Fruit fly (Drosophila melanogaster) whole organism, prepupa: ENCODE measurements around the gene CG10366.

Source experiments
- Blimp-1 ChIP-seq: fragments of 200-800 bp; sonication (Bioruptor generic); optimal IDR thresholded peaks from 3 replicates; lab custom pipeline; 2017; ENCODE audit warnings: missing biosample characterization, missing genetic modification characterization, mild to moderate bottlenecking, moderate library complexity, missing genetic modification reagents
- CG10631 ChIP-seq: fragments of 200-800 bp; sonication (Bioruptor generic); optimal IDR thresholded peaks from 2 replicates; lab custom pipeline; 2016; ENCODE audit warnings: missing biosample characterization, missing genetic modification characterization
- CG11294 ChIP-seq: fragments of 200-800 bp; sonication (Bioruptor generic); IDR thresholded peaks from 2 replicates; pipeline ENCODE4 v1.3.6; 2022; ENCODE audit warnings: missing biosample characterization, missing genetic modification characterization
- CG11902 ChIP-seq: fragments of 200-800 bp; sonication (Bioruptor generic); optimal IDR thresholded peaks from 3 replicates; lab custom pipeline; 2016; ENCODE audit warnings: missing biosample characterization, missing genetic modification characterization
- CG15336 ChIP-seq: fragments of 200-800 bp; sonication (Bioruptor generic); IDR thresholded peaks from 2 replicates; pipeline ENCODE4 v1.3.6; 2022; ENCODE audit warnings: missing biosample characterization, missing genetic modification characterization
- CG1621 ChIP-seq: fragments of 200-800 bp; sonication (Bioruptor generic); optimal IDR thresholded peaks from 3 replicates; lab custom pipeline; 2018; ENCODE audit warnings: missing biosample characterization, mild to moderate bottlenecking, missing genetic modification characterization
- CG3032 ChIP-seq: fragments of 200-800 bp; optimal IDR thresholded peaks from 2 replicates; lab custom pipeline; 2019; ENCODE audit warnings: missing biosample characterization, mild to moderate bottlenecking, missing genetic modification characterization, moderate library complexity
- CG31627 ChIP-seq: fragments of 200-800 bp; sonication (Bioruptor generic); optimal IDR thresholded peaks from 3 replicates; lab custom pipeline; 2016; ENCODE audit warnings: missing biosample characterization, missing genetic modification characterization
- CG32006 ChIP-seq: fragments of 200-800 bp; sonication (Bioruptor generic); optimal IDR thresholded peaks from 3 replicates; lab custom pipeline; 2017; ENCODE audit warnings: missing biosample characterization, mild to moderate bottlenecking, missing genetic modification characterization
- CG34406 ChIP-seq: fragments of 200-800 bp; sonication (Bioruptor generic); optimal IDR thresholded peaks from 3 replicates; lab custom pipeline; 2016; ENCODE audit warnings: missing biosample characterization, missing genetic modification characterization
- CG3919 ChIP-seq: fragments of 200-800 bp; sonication (Bioruptor generic); optimal IDR thresholded peaks from 3 replicates; lab custom pipeline; 2016; ENCODE audit warnings: missing biosample characterization, missing genetic modification characterization
- CG6163 ChIP-seq: fragments of 200-800 bp; sonication (Bioruptor generic); IDR thresholded peaks from 3 replicates; pipeline ENCODE4 v1.3.6; 2022; ENCODE audit warnings: missing biosample characterization, missing genetic modification characterization
- CG6276 ChIP-seq: fragments of 200-800 bp; sonication (Bioruptor generic); optimal IDR thresholded peaks from 2 replicates; lab custom pipeline; 2017; ENCODE audit warnings: missing biosample characterization, mild to moderate bottlenecking, missing genetic modification characterization
- CG6808 ChIP-seq: fragments of 200-800 bp; sonication (Bioruptor generic); optimal IDR thresholded peaks from 3 replicates; lab custom pipeline; 2017; ENCODE audit warnings: missing biosample characterization, missing genetic modification characterization, mild to moderate bottlenecking, moderate library complexity, missing genetic modification reagents
- CG6854 ChIP-seq: fragments of 200-800 bp; sonication (Bioruptor generic); optimal IDR thresholded peaks from 2 replicates; lab custom pipeline; 2017; ENCODE audit warnings: missing biosample characterization, mild to moderate bottlenecking, missing genetic modification characterization
- CG7368 ChIP-seq: fragments of 200-800 bp; sonication (Bioruptor generic); optimal IDR thresholded peaks from 3 replicates; lab custom pipeline; 2016; ENCODE audit warnings: missing biosample characterization, missing genetic modification characterization
- CG8319 ChIP-seq: fragments of 200-800 bp; sonication (Bioruptor generic); optimal IDR thresholded peaks from 3 replicates; lab custom pipeline; 2016; ENCODE audit warnings: missing biosample characterization, missing genetic modification characterization
- Eip75B ChIP-seq: fragments of 200-800 bp; sonication (Bioruptor generic); optimal IDR thresholded peaks from 3 replicates; lab custom pipeline; 2016; ENCODE audit warnings: missing biosample characterization, missing genetic modification characterization
- Eip78C ChIP-seq: fragments of 200-800 bp; sonication (Bioruptor generic); peaks from one replicate; lab custom pipeline; 2016; ENCODE audit warnings: missing biosample characterization, missing genetic modification characterization
- Eip93F ChIP-seq: fragments of 200-800 bp; sonication (Bioruptor generic); optimal IDR thresholded peaks from 2 replicates; lab custom pipeline; 2016; ENCODE audit warnings: missing biosample characterization, mild to moderate bottlenecking, missing genetic modification characterization
- Ets21C ChIP-seq: fragments of 200-800 bp; sonication (Bioruptor generic); optimal IDR thresholded peaks from 3 replicates; lab custom pipeline; 2016; ENCODE audit warnings: missing biosample characterization, missing genetic modification characterization
- Ets96B ChIP-seq: fragments of 200-800 bp; optimal IDR thresholded peaks from 2 replicates; lab custom pipeline; 2019; ENCODE audit warnings: missing biosample characterization, mild to moderate bottlenecking, missing genetic modification characterization, moderate library complexity
- Gug ChIP-seq: fragments of 200-800 bp; sonication (Bioruptor generic); IDR thresholded peaks from 2 replicates; pipeline ENCODE4 v1.3.6; 2022; ENCODE audit warnings: missing biosample characterization, missing genetic modification characterization
- Hr39 ChIP-seq: fragments of 200-800 bp; sonication (Bioruptor generic); optimal IDR thresholded peaks from 2 replicates; lab custom pipeline; 2016; ENCODE audit warnings: missing biosample characterization, missing genetic modification characterization
- Hr4 ChIP-seq: fragments of 200-800 bp; sonication (Bioruptor generic); optimal IDR thresholded peaks from 3 replicates; lab custom pipeline; 2016; ENCODE audit warnings: missing biosample characterization, missing genetic modification characterization
- Lpt ChIP-seq: fragments of 200-800 bp; sonication (Bioruptor generic); optimal IDR thresholded peaks from 3 replicates; lab custom pipeline; 2016; ENCODE audit warnings: missing biosample characterization, missing genetic modification characterization
- Met ChIP-seq: fragments of 200-800 bp; sonication (Bioruptor generic); optimal IDR thresholded peaks from 3 replicates; lab custom pipeline; 2016; ENCODE audit warnings: missing biosample characterization, missing genetic modification characterization
- OdsH ChIP-seq: fragments of 200-800 bp; sonication (Bioruptor generic); optimal IDR thresholded peaks from 3 replicates; lab custom pipeline; 2016; ENCODE audit warnings: missing biosample characterization, missing genetic modification characterization
- Smox ChIP-seq: fragments of 200-800 bp; sonication (Bioruptor generic); optimal IDR thresholded peaks from 3 replicates; lab custom pipeline; 2016; ENCODE audit warnings: missing biosample characterization, missing genetic modification characterization
- Sox14 ChIP-seq: fragments of 200-800 bp; sonication (Bioruptor generic); optimal IDR thresholded peaks from 3 replicates; lab custom pipeline; 2016; ENCODE audit warnings: missing biosample characterization, missing genetic modification characterization
- Sox15 ChIP-seq: fragments of 200-800 bp; sonication (Bioruptor generic); optimal IDR thresholded peaks from 3 replicates; lab custom pipeline; 2016; ENCODE audit warnings: missing biosample characterization, missing genetic modification characterization
- achi ChIP-seq: fragments of 200-800 bp; sonication (Bioruptor generic); optimal IDR thresholded peaks from 3 replicates; lab custom pipeline; 2016; ENCODE audit warnings: missing biosample characterization, missing genetic modification characterization
- acj6 ChIP-seq: fragments of 200-800 bp; sonication (Bioruptor generic); optimal IDR thresholded peaks from 3 replicates; lab custom pipeline; 2016; ENCODE audit warnings: missing biosample characterization, missing genetic modification characterization
- cyc ChIP-seq: fragments of 200-800 bp; sonication (Bioruptor generic); optimal IDR thresholded peaks from 3 replicates; lab custom pipeline; 2016; ENCODE audit warnings: missing biosample characterization, missing genetic modification characterization
- dac ChIP-seq: fragments of 200-800 bp; sonication (Bioruptor generic); optimal IDR thresholded peaks from 2 replicates; lab custom pipeline; 2017; ENCODE audit warnings: missing biosample characterization, mild to moderate bottlenecking, missing genetic modification characterization
- eg ChIP-seq: fragments of 200-800 bp; sonication (Bioruptor generic); IDR thresholded peaks from 3 replicates; pipeline ENCODE4 v1.3.6; 2022; ENCODE audit warnings: missing biosample characterization, missing genetic modification characterization
- esn ChIP-seq: fragments of 200-800 bp; sonication (Bioruptor generic); optimal IDR thresholded peaks from 2 replicates; lab custom pipeline; 2016; ENCODE audit warnings: missing biosample characterization, mild to moderate bottlenecking, missing genetic modification characterization, moderate library complexity
- fd59A ChIP-seq: fragments of 200-800 bp; sonication (Bioruptor generic); optimal IDR thresholded peaks from 2 replicates; lab custom pipeline; 2017; ENCODE audit warnings: missing biosample characterization, mild to moderate bottlenecking, missing genetic modification characterization, missing genetic modification reagents
- fd85E ChIP-seq: fragments of 200-800 bp; sonication (Bioruptor generic); optimal IDR thresholded peaks from 3 replicates; lab custom pipeline; 2016; ENCODE audit warnings: missing biosample characterization, missing genetic modification characterization
- fkh ChIP-seq: fragments of 200-800 bp; sonication (Bioruptor generic); optimal IDR thresholded peaks from 3 replicates; lab custom pipeline; 2017; ENCODE audit warnings: missing biosample characterization, mild to moderate bottlenecking, missing genetic modification characterization, moderate library complexity
- lz ChIP-seq: fragments of 200-800 bp; sonication (Bioruptor generic); optimal IDR thresholded peaks from 3 replicates; lab custom pipeline; 2016; ENCODE audit warnings: missing biosample characterization, missing genetic modification characterization
- net ChIP-seq: fragments of 200-800 bp; sonication (Bioruptor generic); optimal IDR thresholded peaks from 3 replicates; lab custom pipeline; 2016; ENCODE audit warnings: missing biosample characterization, missing genetic modification characterization
- pdm3 ChIP-seq: fragments of 200-800 bp; sonication (Bioruptor generic); optimal IDR thresholded peaks from 3 replicates; lab custom pipeline; 2016; ENCODE audit warnings: missing biosample characterization, missing genetic modification characterization
- ss ChIP-seq, 2 experiments: fragments of 200-800 bp; sonication (Bioruptor generic); optimal IDR thresholded peaks; 2 replicates in 1 of 2; 3 replicates in 1 of 2; lab custom pipeline; 2017 to 2018; ENCODE audit warnings: mild to moderate bottlenecking in 2 of 2, missing biosample characterization in 2 of 2, missing genetic modification characterization in 2 of 2, moderate library complexity in 1 of 2
- topi ChIP-seq: fragments of 200-800 bp; sonication (Bioruptor generic); optimal IDR thresholded peaks from 3 replicates; lab custom pipeline; 2016; ENCODE audit warnings: missing biosample characterization, missing genetic modification characterization
- vri ChIP-seq: fragments of 200-800 bp; sonication (Bioruptor generic); optimal IDR thresholded peaks from 3 replicates; lab custom pipeline; 2016; ENCODE audit warnings: missing biosample characterization, mild to moderate bottlenecking, missing genetic modification characterization

CG10366 gene

DNA sequence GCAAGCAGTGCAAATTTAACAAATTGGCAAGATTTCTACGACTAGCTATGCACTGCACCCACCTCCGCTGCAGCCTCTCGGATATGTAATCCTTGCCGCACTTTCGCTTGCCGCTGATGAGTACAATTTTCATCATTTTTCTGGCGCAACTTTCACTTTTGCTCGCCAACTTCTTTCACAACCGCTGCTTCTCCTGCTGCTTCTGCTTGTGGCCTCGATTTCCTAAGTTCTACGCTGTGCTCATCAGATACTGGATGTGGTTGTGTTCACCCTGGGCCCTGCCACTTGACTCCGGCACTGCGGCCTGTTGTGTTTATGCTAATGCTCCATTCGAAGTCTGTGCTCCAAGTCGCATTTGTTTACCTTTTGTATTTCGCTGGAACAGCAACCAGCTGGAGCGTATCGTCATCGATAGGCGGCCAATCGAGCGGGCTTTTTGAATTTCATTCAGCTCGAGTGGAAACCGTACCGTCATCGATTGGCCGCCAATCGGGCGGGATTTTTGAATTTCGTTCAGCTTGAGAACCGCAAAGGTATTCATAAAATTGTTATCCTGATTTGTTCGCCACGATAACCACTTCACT, 3.9 kb upstream of the CG10366 start, which contains the start of gene Pmvk:
Gene Pmvk, minus strand, starts transcription at position 357 of the 584 bp plus-strand sequence.
- TF ChIP-seq Eip78C (GFP tag; lab: Kevin White, UChicago) (no peak), fkh (GFP tag; lab: Kevin White, UChicago) (peak; percentile 88), CG6854 (GFP tag; lab: Kevin White, UChicago) (peak; percentile 26), CG15336 (0 out of 2 replicates have a peak, but pooled peaks have one; percentile 14), Blimp-1 (GFP tag; lab: Kevin White, UChicago) (peak; percentile 98), CG7368 (no peak)

DNA sequence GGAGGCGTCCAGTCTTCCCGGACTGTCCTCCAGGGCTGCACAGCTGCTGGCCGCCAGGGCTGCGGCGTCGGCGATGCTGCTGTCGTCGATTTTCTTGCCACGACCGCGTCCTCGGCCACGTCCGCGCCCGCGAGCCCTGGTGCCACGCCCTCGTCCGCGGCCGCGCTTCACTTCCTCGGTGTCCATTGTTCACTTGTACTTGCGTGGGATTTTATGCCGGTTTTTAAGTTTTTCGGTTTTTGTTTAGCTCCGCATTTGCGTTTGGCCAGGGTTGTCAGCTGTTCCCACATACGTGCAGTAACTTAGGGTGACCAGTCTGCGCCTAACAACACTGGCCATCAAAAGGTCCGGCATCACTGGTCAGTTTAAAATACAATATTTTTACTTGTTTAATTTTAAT, 1.9 kb upstream of the CG10366 start, which contains the start of gene Hakai:
Gene Hakai, minus strand, starts transcription at position 290 of the 400 bp plus-strand sequence.
- TF ChIP-seq CG11294: peak; percentile 9; the same call in 1 of the 2 replicates
- peak; percentile 40 for TF ChIP-seq Eip75B (GFP tag; lab: Kevin White, UChicago)
- peak; percentile 57 for TF ChIP-seq Sox14 (GFP tag; lab: Kevin White, UChicago)
- no peak for TF ChIP-seq Lpt
- TF ChIP-seq esn (GFP tag; lab: Kevin White, UChicago): peak; percentile 53
- peak; percentile 51 for TF ChIP-seq lz
- TF ChIP-seq CG31627 (GFP tag; lab: Kevin White, UChicago): peak; percentile 61
- TF ChIP-seq CG32006 (GFP tag; lab: Kevin White, UChicago): peak; percentile 30
- TF ChIP-seq CG34406: peak; percentile 30
- TF ChIP-seq Ets21C (GFP tag; lab: Kevin White, UChicago): peak; percentile 25
- peak; percentile 34 for TF ChIP-seq net (GFP tag; lab: Kevin White, UChicago)
- peak; percentile 64 for TF ChIP-seq cyc (GFP tag; lab: Kevin White, UChicago)
- peak; percentile 57 for TF ChIP-seq Eip78C (GFP tag; lab: Kevin White, UChicago)
- TF ChIP-seq Met (GFP tag; lab: Kevin White, UChicago): peak; percentile 46
- TF ChIP-seq CG1621: peak; percentile 6
- TF ChIP-seq acj6: peak; percentile 30
- TF ChIP-seq CG3919 (GFP tag; lab: Kevin White, UChicago): peak; percentile 74
- peak; percentile 35 for TF ChIP-seq CG11902
- peak; percentile 67 for TF ChIP-seq Hr4
- TF ChIP-seq CG15336: no peak
- no peak for TF ChIP-seq CG6276 (GFP tag; lab: Kevin White, UChicago)
- TF ChIP-seq CG3032: peak; percentile 36
- no peak for TF ChIP-seq Eip93F (GFP tag; lab: Kevin White, UChicago)
- TF ChIP-seq Smox (GFP tag; lab: Kevin White, UChicago): peak; percentile 44
- TF ChIP-seq eg (GFP tag; lab: Robert Waterston, UW): 0 out of 3 replicates have a peak, but pooled peaks have one; percentile 43
- TF ChIP-seq Gug (GFP tag; lab: Robert Waterston, UW): no peak
- TF ChIP-seq Hr39 (GFP tag; lab: Kevin White, UChicago): peak; percentile 55
- no peak for TF ChIP-seq dac (GFP tag; lab: Kevin White, UChicago)
- no peak for TF ChIP-seq CG6854 (GFP tag; lab: Kevin White, UChicago)
- TF ChIP-seq CG6808 (GFP tag; lab: Kevin White, UChicago): no peak
- peak; percentile 50 for TF ChIP-seq OdsH (GFP tag; lab: Kevin White, UChicago)
- TF ChIP-seq fd59A (GFP tag; lab: Kevin White, UChicago): no peak
- TF ChIP-seq CG7368: peak; percentile 37
- peak; percentile 42 for TF ChIP-seq achi (GFP tag; lab: Kevin White, UChicago)
- TF ChIP-seq CG6163 (GFP tag; lab: Robert Waterston, UW): peak; percentile 67; the same call in 1 of the 3 replicates
- TF ChIP-seq topi (GFP tag; lab: Kevin White, UChicago): peak; percentile 53
- peak; percentile 39 for TF ChIP-seq CG10631 (GFP tag; lab: Kevin White, UChicago)
- peak; percentile 5 for TF ChIP-seq Sox15
- TF ChIP-seq CG8319: peak; percentile 26
- no peak for TF ChIP-seq vri (GFP tag; lab: Kevin White, UChicago)
- TF ChIP-seq Ets96B (tag; lab: Kevin White, UChicago): peak; percentile 12
- peak in 1 of 2 experiments; percentile 29 for TF ChIP-seq ss (GFP tag; optimal IDR thresholded peaks at IDR 0.05; lab: Kevin White, UChicago)
- TF ChIP-seq fd85E (GFP tag; lab: Kevin White, UChicago): no peak
- TF ChIP-seq pdm3 (GFP tag; lab: Kevin White, UChicago): peak; percentile 29
